Worm (Caenorhabditis elegans): Measurements from ENCODE around the gene C09B8.3.

DNA sequence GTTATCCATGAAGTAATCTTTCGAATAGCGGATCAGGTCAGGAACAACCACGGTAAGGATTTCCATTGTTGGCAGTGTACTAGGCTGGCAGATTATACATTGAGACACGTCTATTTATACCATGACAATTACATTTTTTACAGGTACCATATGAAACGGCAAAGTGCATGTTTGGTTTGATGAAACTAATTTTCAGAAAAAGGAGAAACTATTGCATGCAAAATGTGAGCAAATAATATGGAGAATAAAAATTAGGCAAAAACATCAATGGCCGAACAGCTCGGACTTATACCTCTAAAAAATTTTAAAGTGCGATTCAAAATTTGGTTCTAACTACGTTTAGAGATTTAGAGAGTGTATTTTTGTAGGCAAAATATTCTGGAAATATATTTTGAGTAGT lies 17.7 kb downstream of the C09B8.3 start, which contains the start of gene F22F4.5:
- TF ChIP-seq ztf-4 (tag; optimal IDR thresholded peaks at IDR 0.05) (no peak), egl-27 (tag; optimal IDR thresholded peaks at IDR 0.05) (no peak), fkh-10 (GFP tag; optimal IDR thresholded peaks at IDR 0.05) (no peak), nfya-1 (tag; optimal IDR thresholded peaks at IDR 0.05; ENCODE audit: insufficient read depth) (no peak), ceh-16 (tag; optimal IDR thresholded peaks at IDR 0.05) (no peak), lin-39 (tag; optimal IDR thresholded peaks at IDR 0.05) (no peak), nhr-23 (tag; optimal IDR thresholded peaks at IDR 0.05) (no peak), mdl-1 (tag; optimal IDR thresholded peaks at IDR 0.05) (no peak), nhr-76 (tag; optimal IDR thresholded peaks at IDR 0.05) (no peak), snpc-4 (tag; optimal IDR thresholded peaks at IDR 0.05) (no peak), nhr-237 (tag; optimal IDR thresholded peaks at IDR 0.05) (no peak), pqm-1 (tag; optimal IDR thresholded peaks at IDR 0.05) (no peak), unc-62 (GFP tag; optimal IDR thresholded peaks at IDR 0.05) (no peak)
